Worm (Caenorhabditis elegans) whole organism, L2 larva: ENCODE data around the gene sos-1.
A peak's percentile ranks its signal among the peaks of the same experiment; 100 is the strongest.

ENCODE experiments used
- C34F6.9 ChIP-seq: fragments of 150-350 bp; optimal IDR thresholded peaks from 2 replicates; lab custom pipeline; 2014; ENCODE audit warnings: missing biosample characterization, missing genetic modification characterization
- F13H6.1 ChIP-seq: sonication (generic microtip); optimal IDR thresholded peaks from 2 replicates; lab custom pipeline; 2016; ENCODE audit warnings: missing genetic modification characterization, missing compliant biosample characterization
- R02D3.7 ChIP-seq: fragments of 150-350 bp; optimal IDR thresholded peaks from 2 replicates; lab custom pipeline; 2014; ENCODE audit warnings: missing biosample characterization, missing genetic modification characterization
- Y55F3AM.14 ChIP-seq: fragments of 200-800 bp; sonication (Bioruptor generic); optimal IDR thresholded peaks from 2 replicates; lab custom pipeline; 2018; ENCODE audit warnings: mild to moderate bottlenecking, missing genetic modification characterization, missing compliant biosample characterization
- ZK546.5 ChIP-seq: sonication (generic microtip); optimal IDR thresholded peaks from 2 replicates; lab custom pipeline; 2017; ENCODE audit warnings: missing biosample characterization, missing genetic modification characterization
- alr-1 ChIP-seq: fragments of 150-350 bp; optimal IDR thresholded peaks from 2 replicates; lab custom pipeline; 2014; ENCODE audit warnings: missing biosample characterization, missing genetic modification characterization
- aly-2 ChIP-seq: fragments of 150-350 bp; optimal IDR thresholded peaks from 2 replicates; lab custom pipeline; 2014; ENCODE audit warnings: missing biosample characterization, missing genetic modification characterization
- blmp-1 ChIP-seq: sonication (generic microtip); optimal IDR thresholded peaks from 2 replicates; lab custom pipeline; 2017; ENCODE audit warnings: missing genetic modification characterization, mild to moderate bottlenecking, missing compliant biosample characterization, antibody characterized with exemption, moderate library complexity; ENCODE audit not compliant: insufficient read depth
- ceh-16 ChIP-seq: fragments of 150-350 bp; optimal IDR thresholded peaks from 2 replicates; lab custom pipeline; 2014; ENCODE audit warnings: missing biosample characterization, missing genetic modification characterization
- ceh-82 ChIP-seq: fragments of 150-350 bp; optimal IDR thresholded peaks from 2 replicates; lab custom pipeline; 2014; ENCODE audit warnings: missing biosample characterization, missing genetic modification characterization
- dmd-4 ChIP-seq: sonication (generic microtip); optimal IDR thresholded peaks from 2 replicates; lab custom pipeline; 2017; ENCODE audit warnings: missing biosample characterization, missing genetic modification characterization
- egl-27 ChIP-seq: sonication (generic microtip); optimal IDR thresholded peaks from 3 replicates; lab custom pipeline; 2017; ENCODE audit warnings: missing biosample characterization, missing genetic modification reagents, missing genetic modification characterization
- elt-3 ChIP-seq: sonication (generic microtip); optimal IDR thresholded peaks from 2 replicates; lab custom pipeline; 2017; ENCODE audit warnings: missing biosample characterization, missing genetic modification characterization
- fos-1 ChIP-seq: fragments of 150-350 bp; optimal IDR thresholded peaks from 2 replicates; lab custom pipeline; 2014; ENCODE audit warnings: missing biosample characterization, missing genetic modification characterization
- lin-11 ChIP-seq: fragments of 150-350 bp; sonication (generic microtip); optimal IDR thresholded peaks from 2 replicates; lab custom pipeline; 2014; ENCODE audit warnings: missing biosample characterization, missing genetic modification characterization, inconsistent platforms, mixed read lengths
- lin-39 ChIP-seq: fragments of 150-350 bp; optimal IDR thresholded peaks from 2 replicates; lab custom pipeline; 2014; ENCODE audit warnings: missing biosample characterization, missing genetic modification reagents, missing genetic modification characterization
- lsy-2 ChIP-seq, 2 experiments: fragments of 150-350 bp in 1 of 2; sonication (generic microtip) in 1 of 2; optimal IDR thresholded peaks; 2 replicates each; lab custom pipeline; 2014 to 2017; ENCODE audit warnings: missing biosample characterization in 2 of 2, missing genetic modification characterization in 2 of 2
- mab-5 ChIP-seq: fragments of 150-350 bp; optimal IDR thresholded peaks from 2 replicates; lab custom pipeline; 2014; ENCODE audit warnings: missing biosample characterization, missing genetic modification characterization
- mbf-1 ChIP-seq: sonication (generic microtip); optimal IDR thresholded peaks from 2 replicates; lab custom pipeline; 2017; ENCODE audit warnings: missing biosample characterization, missing genetic modification characterization
- mdl-1 ChIP-seq, 2 experiments: fragments of 150-350 bp in 1 of 2; sonication (generic microtip) in 1 of 2; optimal IDR thresholded peaks; 2 replicates each; lab custom pipeline; 2017; ENCODE audit warnings: missing biosample characterization in 2 of 2, missing genetic modification characterization in 2 of 2
- nhr-10 ChIP-seq: sonication (generic microtip); optimal IDR thresholded peaks from 2 replicates; lab custom pipeline; 2017; ENCODE audit warnings: missing biosample characterization, missing genetic modification characterization
- nhr-21 ChIP-seq: fragments of 150-350 bp; optimal IDR thresholded peaks from 2 replicates; lab custom pipeline; 2014; ENCODE audit warnings: missing biosample characterization, missing genetic modification characterization
- nhr-237 ChIP-seq: fragments of 150-350 bp; optimal IDR thresholded peaks from 2 replicates; lab custom pipeline; 2014; ENCODE audit warnings: missing biosample characterization, missing genetic modification characterization
- nhr-25 ChIP-seq: fragments of 150-350 bp; sonication (generic microtip); optimal IDR thresholded peaks from 3 replicates; lab custom pipeline; 2014; ENCODE audit warnings: missing biosample characterization, missing genetic modification characterization
- nhr-6 ChIP-seq: fragments of 150-350 bp; optimal IDR thresholded peaks from 2 replicates; lab custom pipeline; 2014; ENCODE audit warnings: missing biosample characterization, missing genetic modification characterization
- nhr-77 ChIP-seq: fragments of 150-350 bp; optimal IDR thresholded peaks from 2 replicates; lab custom pipeline; 2014; ENCODE audit warnings: missing biosample characterization, missing genetic modification characterization
- sma-3 ChIP-seq: sonication (generic microtip); optimal IDR thresholded peaks from 2 replicates; lab custom pipeline; 2016; ENCODE audit warnings: missing genetic modification reagents, missing genetic modification characterization, missing compliant biosample characterization
- sma-9 ChIP-seq, 2 experiments: fragments of 150-350 bp in 1 of 2; sonication (generic microtip) in 1 of 2; optimal IDR thresholded peaks; 2 replicates each; lab custom pipeline; 2014 to 2016; ENCODE audit warnings: missing genetic modification characterization in 2 of 2, mild to moderate bottlenecking in 1 of 2, missing biosample characterization in 1 of 2, missing compliant biosample characterization in 1 of 2, missing genetic modification reagents in 1 of 2, moderate library complexity in 1 of 2
- snpc-4 ChIP-seq: fragments of 150-350 bp; optimal IDR thresholded peaks from 2 replicates; lab custom pipeline; 2014; ENCODE audit warnings: missing biosample characterization, missing genetic modification characterization
- unc-39 ChIP-seq: fragments of 150-350 bp; optimal IDR thresholded peaks from 2 replicates; lab custom pipeline; 2014; ENCODE audit warnings: missing biosample characterization, missing genetic modification characterization
- unc-55 ChIP-seq: fragments of 150-350 bp; sonication (generic microtip); optimal IDR thresholded peaks from 3 replicates; lab custom pipeline; 2014; ENCODE audit warnings: missing biosample characterization, missing genetic modification reagents, missing genetic modification characterization
- unc-62 ChIP-seq: fragments of 150-350 bp; optimal IDR thresholded peaks from 2 replicates; lab custom pipeline; 2014; ENCODE audit warnings: missing biosample characterization, missing genetic modification reagents, missing genetic modification characterization
- zag-1 ChIP-seq: fragments of 150-350 bp; optimal IDR thresholded peaks from 2 replicates; lab custom pipeline; 2014; ENCODE audit warnings: missing biosample characterization, missing genetic modification characterization
- ztf-1 ChIP-seq: fragments of 200-800 bp; sonication (Bioruptor generic); conservative IDR thresholded peaks from 2 replicates; pipeline ENCODE4 v1.3.6; 2022; ENCODE audit warnings: missing genetic modification characterization, missing compliant biosample characterization
- ztf-11 ChIP-seq: sonication (generic microtip); optimal IDR thresholded peaks from 2 replicates; lab custom pipeline; 2017; ENCODE audit warnings: missing biosample characterization, missing genetic modification characterization
- ztf-4 ChIP-seq: fragments of 150-350 bp; optimal IDR thresholded peaks from 2 replicates; lab custom pipeline; 2014; ENCODE audit warnings: missing biosample characterization, missing genetic modification characterization

sos-1 gene

DNA sequence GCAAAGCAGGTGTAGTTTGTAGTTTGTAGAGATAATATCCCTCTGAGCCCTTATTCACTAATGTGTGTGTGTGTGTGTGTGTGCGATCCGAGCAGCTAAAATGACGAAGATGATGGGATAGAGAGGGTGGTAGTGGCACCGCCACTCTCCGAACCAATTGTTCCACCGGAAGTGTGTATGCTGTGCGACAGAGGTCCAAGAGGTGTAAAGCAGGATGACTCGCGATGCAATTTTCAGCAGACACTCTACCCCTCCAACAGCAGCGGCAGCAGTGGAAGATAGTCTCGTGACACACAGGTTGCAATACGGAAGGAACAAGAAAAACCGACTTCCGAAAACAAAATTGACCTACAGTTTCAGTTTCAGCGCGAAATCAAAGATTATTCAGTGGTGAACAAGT, 25.2 kb downstream of the sos-1 start:
- TF ChIP-seq unc-62 (GFP tag; lab: Kevin White, UChicago) = no peak
- no peak for TF ChIP-seq fos-1 (tag; lab: Kevin White, UChicago)
- TF ChIP-seq ztf-11 (tag; lab: Kevin White, UChicago) = no peak
- TF ChIP-seq lsy-2 (tag; optimal IDR thresholded peaks at IDR 0.05; lab: Kevin White, UChicago) = peak in 1 of 2 experiments; percentile 17
- no peak for TF ChIP-seq ceh-82 (tag; lab: Kevin White, UChicago)
- peak; percentile 1 for TF ChIP-seq F13H6.1
- peak; percentile 15 for TF ChIP-seq sma-9 (GFP tag; optimal IDR thresholded peaks at IDR 0.05; lab: Kevin White, UChicago)
- TF ChIP-seq sma-9 (tag; optimal IDR thresholded peaks at IDR 0.05; lab: Kevin White, UChicago) = no peak
- TF ChIP-seq nhr-6 (tag; lab: Kevin White, UChicago) = no peak
- TF ChIP-seq nhr-10 (tag; lab: Kevin White, UChicago) = no peak
- no peak for TF ChIP-seq elt-3

DNA sequence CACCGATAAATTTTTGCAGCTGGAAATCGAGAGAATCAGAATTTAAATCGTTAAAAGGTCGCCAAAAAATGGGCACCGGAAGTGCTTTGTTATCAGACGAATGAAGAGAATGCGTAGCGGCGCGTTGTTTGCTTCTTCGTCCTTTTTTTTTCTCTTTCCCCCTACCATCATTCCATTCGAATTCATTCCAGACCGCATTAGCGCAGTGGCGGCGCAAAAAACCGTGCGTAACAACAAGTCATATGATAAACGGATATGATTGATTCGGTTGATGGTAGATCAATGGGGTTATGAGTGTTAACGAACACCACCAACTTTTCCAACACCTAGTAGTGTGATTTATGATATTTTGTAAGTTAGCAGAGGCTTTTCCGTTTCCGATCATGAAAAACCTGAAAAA, 25.8 kb downstream of the sos-1 start:
- no peak for TF ChIP-seq unc-55
- TF ChIP-seq nhr-6 (tag; lab: Kevin White, UChicago) = no peak
- TF ChIP-seq snpc-4 (tag; lab: Kevin White, UChicago) = no peak
- peak; percentile 46 for TF ChIP-seq nhr-21 (tag; lab: Kevin White, UChicago)
- TF ChIP-seq C34F6.9 (tag; lab: Kevin White, UChicago) = no peak
- TF ChIP-seq nhr-25 (tag; lab: Kevin White, UChicago) = peak; percentile 39
- TF ChIP-seq alr-1 (tag; lab: Kevin White, UChicago) = no peak
- no peak for TF ChIP-seq aly-2 (tag; lab: Kevin White, UChicago)
- TF ChIP-seq ceh-82 (tag; lab: Kevin White, UChicago) = no peak

DNA sequence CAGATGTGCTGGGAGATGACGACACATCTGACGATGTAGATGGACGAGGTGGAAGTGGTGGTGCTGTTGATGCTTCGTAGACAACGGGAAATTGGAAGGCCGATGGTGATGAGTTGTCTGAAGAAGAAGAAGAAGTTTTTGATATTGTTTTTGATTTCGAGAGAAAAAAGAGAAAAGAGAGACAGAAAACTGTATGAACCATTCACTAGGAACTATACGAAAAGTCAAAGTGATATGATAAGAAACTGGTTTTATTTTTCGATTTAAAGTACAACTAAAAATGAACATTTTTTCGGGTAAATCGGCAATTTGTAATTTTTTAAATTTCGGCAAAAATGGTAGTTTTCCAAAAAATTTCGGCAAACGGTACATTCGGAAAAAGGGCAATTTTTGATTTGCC, 30.4 kb downstream of the sos-1 start:
- peak; percentile 57 for TF ChIP-seq blmp-1 (tag; lab: Kevin White, UChicago)
- TF ChIP-seq unc-39 (tag; lab: Kevin White, UChicago) = no peak
- TF ChIP-seq sma-3 = no peak
- TF ChIP-seq lin-11 (tag; lab: Kevin White, UChicago) = no peak
- TF ChIP-seq, all 48 proteins: peak for 1

DNA sequence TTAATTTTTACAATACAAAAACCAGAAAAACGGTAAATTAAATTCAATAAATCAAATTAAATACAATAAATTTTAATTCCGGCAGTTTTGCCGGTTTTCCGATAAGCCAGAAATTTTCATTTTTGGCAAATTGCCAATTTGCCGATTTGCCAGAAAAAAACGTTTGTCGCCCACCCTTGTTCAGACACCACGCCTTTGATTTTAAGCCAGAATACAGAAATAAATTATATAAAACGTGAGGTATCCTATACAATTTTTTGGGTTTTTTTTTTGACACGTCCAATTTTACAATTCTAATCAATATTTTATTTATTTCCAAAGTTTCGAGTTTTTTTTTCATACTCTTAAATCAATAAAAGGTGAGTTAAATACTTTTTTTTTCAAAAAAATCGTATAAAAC, 36.4 kb downstream of the sos-1 start, which contains the start of gene T28F12.1:
Gene T28F12.1, plus strand, starts transcription at position 301 of the 400 bp plus-strand sequence.
- no peak for TF ChIP-seq dmd-4 (tag; lab: Kevin White, UChicago)
- TF ChIP-seq mbf-1 (tag; lab: Kevin White, UChicago) = no peak
- no peak for TF ChIP-seq R02D3.7 (tag; lab: Kevin White, UChicago)
- no peak for TF ChIP-seq lin-11 (tag; lab: Kevin White, UChicago)
- no peak for TF ChIP-seq nhr-25 (tag; lab: Kevin White, UChicago)
- no peak for TF ChIP-seq ztf-4 (tag; lab: Kevin White, UChicago)
- TF ChIP-seq nhr-6 (tag; lab: Kevin White, UChicago) = no peak
- no peak for TF ChIP-seq lin-39 (tag; lab: Kevin White, UChicago)
- no peak for TF ChIP-seq nhr-77
- no peak for TF ChIP-seq unc-55
- TF ChIP-seq ztf-11 (tag; lab: Kevin White, UChicago) = no peak

DNA sequence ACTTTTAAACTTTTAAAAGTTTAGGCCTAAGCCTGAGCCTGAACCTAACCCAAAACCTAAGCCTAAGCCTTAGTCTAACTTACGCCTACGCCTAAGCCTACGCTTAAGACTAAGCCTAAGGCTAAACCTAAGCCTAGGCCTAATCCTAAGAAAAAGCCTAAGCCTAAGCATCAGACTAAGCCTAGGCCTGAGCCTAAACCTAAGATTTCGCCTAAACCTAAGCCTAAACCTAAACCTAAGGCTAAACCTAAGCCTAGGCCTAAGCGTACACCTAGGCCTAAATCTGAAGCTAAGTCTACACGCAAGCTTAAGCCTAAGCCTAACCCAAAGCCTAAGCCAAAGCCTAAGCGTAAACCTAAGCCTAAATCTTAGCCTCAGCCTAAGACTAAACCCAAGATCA, 38.7 kb downstream of the sos-1 start:
- no peak for TF ChIP-seq fos-1 (tag; lab: Kevin White, UChicago)
- no peak for TF ChIP-seq nhr-77
- TF ChIP-seq mdl-1 (tag; optimal IDR thresholded peaks at IDR 0.05; lab: Kevin White, UChicago) = no peak
- no peak for TF ChIP-seq ceh-16
- no peak for TF ChIP-seq egl-27
- TF ChIP-seq nhr-10 (tag; lab: Kevin White, UChicago) = no peak
- TF ChIP-seq ztf-1 (GFP tag; lab: Robert Waterston, UW) = no peak
- no peak for TF ChIP-seq ZK546.5 (tag; lab: Kevin White, UChicago)
- TF ChIP-seq zag-1 (tag; lab: Kevin White, UChicago) = no peak
- TF ChIP-seq alr-1 (tag; lab: Kevin White, UChicago) = no peak
- no peak for TF ChIP-seq ztf-4 (tag; lab: Kevin White, UChicago)
- no peak for TF ChIP-seq mab-5 (tag; lab: Kevin White, UChicago)
- TF ChIP-seq Y55F3AM.14 (GFP tag; lab: Kevin White, UChicago) = no peak
- TF ChIP-seq lin-39 (tag; lab: Kevin White, UChicago) = no peak
- TF ChIP-seq nhr-237 = no peak
